Worm (Caenorhabditis elegans): ENCODE measurements around the gene ocr-4.

ocr-4 gene

ce11 chrIV:7318900-7319299 is 13.7 kb downstream of the ocr-4 start:
- peak; percentile 50 for TF ChIP-seq lin-39 (tag; optimal IDR thresholded peaks at IDR 0.05)
- TF ChIP-seq elt-1 (tag; optimal IDR thresholded peaks at IDR 0.05): peak; percentile 73
- no peak for TF ChIP-seq daf-12 (tag; optimal IDR thresholded peaks at IDR 0.05)
- peak; percentile 6 for TF ChIP-seq egl-5 (tag; optimal IDR thresholded peaks at IDR 0.05)
- no peak for TF ChIP-seq pqm-1 (tag; optimal IDR thresholded peaks at IDR 0.05)
- TF ChIP-seq ceh-9 (tag; optimal IDR thresholded peaks at IDR 0.05): no peak
- TF ChIP-seq egl-27 (tag; optimal IDR thresholded peaks at IDR 0.05): no peak

ce11 chrIV:7317829-7318529 is 14.6 kb downstream of the ocr-4 start:
- TF ChIP-seq egl-27 (tag; optimal IDR thresholded peaks at IDR 0.05) (no peak), fkh-10 (GFP tag; optimal IDR thresholded peaks at IDR 0.05) (no peak), ama-1 (optimal IDR thresholded peaks at IDR 0.05) (no peak), nhr-76 (tag; optimal IDR thresholded peaks at IDR 0.05) (no peak), lin-15B (tag; optimal IDR thresholded peaks at IDR 0.05) (no peak), nhr-23 (tag; optimal IDR thresholded peaks at IDR 0.05) (peak; percentile 42), hmg-11 (tag; optimal IDR thresholded peaks at IDR 0.05) (peak; percentile 13), lsy-12 (tag; optimal IDR thresholded peaks at IDR 0.05) (no peak), nhr-25 (tag; optimal IDR thresholded peaks at IDR 0.05) (peak; percentile 6), fos-1 (tag; optimal IDR thresholded peaks at IDR 0.05) (no peak), mdl-1 (tag; optimal IDR thresholded peaks at IDR 0.05) (no peak), ceh-28 (tag; optimal IDR thresholded peaks at IDR 0.05) (peak; percentile 7), ztf-4 (tag; optimal IDR thresholded peaks at IDR 0.05) (no peak), pha-4 (tag; optimal IDR thresholded peaks at IDR 0.05) (peak; percentile 2)

DNA sequence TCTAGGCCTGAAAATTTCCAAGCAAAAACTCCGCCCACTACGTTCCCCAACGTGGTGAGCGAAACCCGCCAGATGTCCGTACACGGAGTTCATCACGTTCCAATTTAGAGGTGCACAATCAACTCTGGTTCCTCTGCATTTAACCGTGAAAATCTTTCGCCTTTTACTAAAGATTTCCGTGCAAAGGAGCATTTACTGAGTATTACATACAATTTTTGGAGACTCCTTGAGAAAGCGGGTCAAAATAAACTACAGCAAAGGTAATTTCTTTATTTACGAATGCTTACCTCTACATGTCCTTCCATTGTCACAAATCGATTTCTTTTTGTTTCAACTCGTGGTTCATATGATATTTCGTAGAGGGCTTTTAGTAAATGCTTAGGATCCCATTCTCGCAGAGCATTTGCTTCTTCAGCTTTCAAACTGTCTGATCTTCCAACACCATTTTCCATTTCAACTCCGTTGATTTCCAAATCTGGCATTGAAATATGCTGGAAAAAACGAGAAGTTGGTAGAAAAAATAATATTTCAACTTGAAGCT is 15.9 kb downstream of the ocr-4 start, which contains the start of gene F42C5.9:
Gene F42C5.9, minus strand, starts transcription at position 491 of the 541 bp plus-strand sequence.
- TF ChIP-seq nfya-1 (tag; optimal IDR thresholded peaks at IDR 0.05; ENCODE audit: insufficient read depth): no peak
- TF ChIP-seq nhr-11 (tag; optimal IDR thresholded peaks at IDR 0.05): no peak
- no peak for TF ChIP-seq fos-1 (tag; optimal IDR thresholded peaks at IDR 0.05)
- peak; percentile 95 for TF ChIP-seq snpc-4 (tag; optimal IDR thresholded peaks at IDR 0.05)
- TF ChIP-seq pqm-1 (tag; optimal IDR thresholded peaks at IDR 0.05): peak; percentile 48
- peak; percentile 25 for TF ChIP-seq ama-1 (optimal IDR thresholded peaks at IDR 0.05)

DNA sequence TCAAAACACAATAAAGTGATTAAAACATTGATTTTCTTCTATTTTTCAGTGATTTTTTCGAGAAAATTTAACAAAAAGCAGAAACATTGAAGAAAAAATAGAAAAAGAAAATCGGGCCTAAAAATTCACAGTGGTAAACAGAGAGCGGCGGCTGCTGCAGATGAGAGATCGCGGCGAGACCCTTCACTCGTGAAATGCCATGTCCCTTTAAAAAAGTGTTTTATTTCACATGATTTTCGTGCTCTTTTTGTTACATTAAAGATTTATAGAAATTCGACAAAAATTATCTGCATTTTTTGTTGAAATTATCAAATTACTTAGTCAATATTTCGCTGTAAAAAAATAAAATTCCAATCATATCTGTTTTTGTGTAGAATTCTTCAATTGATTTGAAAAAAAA is 18.6 kb downstream of the ocr-4 start:
- TF ChIP-seq egl-5 (tag; optimal IDR thresholded peaks at IDR 0.05) (peak; percentile 67), lin-15B (tag; optimal IDR thresholded peaks at IDR 0.05) (peak; percentile 43), pqm-1 (tag; optimal IDR thresholded peaks at IDR 0.05) (peak; percentile 27), ama-1 (optimal IDR thresholded peaks at IDR 0.05) (peak; percentile 36), pha-4 (tag; optimal IDR thresholded peaks at IDR 0.05) (peak; percentile 92), tbx-2 (tag; optimal IDR thresholded peaks at IDR 0.05) (no peak), eor-1 (tag; optimal IDR thresholded peaks at IDR 0.05) (no peak), lin-39 (tag; optimal IDR thresholded peaks at IDR 0.05) (peak; percentile 38), elt-2 (tag; optimal IDR thresholded peaks at IDR 0.05) (peak; percentile 34), nhr-77 (tag; optimal IDR thresholded peaks at IDR 0.05) (no peak), hmg-11 (tag; optimal IDR thresholded peaks at IDR 0.05) (peak; percentile 85), ztf-11 (tag; optimal IDR thresholded peaks at IDR 0.05) (no peak), nhr-23 (tag; optimal IDR thresholded peaks at IDR 0.05) (peak; percentile 51), snpc-4 (tag; optimal IDR thresholded peaks at IDR 0.05) (peak; percentile 80), skn-1 (tag; optimal IDR thresholded peaks at IDR 0.05) (peak; percentile 30), ceh-28 (tag; optimal IDR thresholded peaks at IDR 0.05) (peak; percentile 12), unc-62 (GFP tag; optimal IDR thresholded peaks at IDR 0.05) (no peak), nfya-1 (tag; optimal IDR thresholded peaks at IDR 0.05; ENCODE audit: insufficient read depth) (peak; percentile 77), nhr-43 (tag; optimal IDR thresholded peaks at IDR 0.05; ENCODE audit: poor library complexity, severe bottlenecking) (peak; percentile 25), aly-2 (tag; optimal IDR thresholded peaks at IDR 0.05) (no peak), nhr-25 (tag; optimal IDR thresholded peaks at IDR 0.05) (peak; percentile 48)

DNA sequence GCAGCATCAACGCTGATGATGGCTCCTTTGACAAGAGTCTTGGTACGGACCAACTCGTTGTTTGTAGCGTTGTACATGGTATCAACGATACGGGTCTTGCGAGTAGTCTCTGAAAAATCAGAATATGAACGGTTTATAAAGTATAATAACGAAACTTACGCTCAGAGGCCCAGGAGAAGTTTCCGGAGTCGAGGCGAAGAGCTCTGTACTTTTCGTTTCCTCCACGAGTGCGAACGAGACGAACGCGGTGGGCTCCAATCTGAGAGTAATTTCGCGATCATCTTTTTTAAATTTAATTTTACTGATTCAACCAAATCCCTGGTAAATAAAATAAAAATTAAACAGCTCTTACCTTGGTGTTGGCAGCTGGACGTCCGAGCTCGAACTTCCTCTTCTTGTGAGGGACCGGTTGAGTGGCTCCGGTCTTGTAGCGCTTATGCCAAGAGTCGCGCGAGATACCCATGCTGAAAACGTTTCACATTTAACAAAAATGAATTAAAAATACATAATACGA is 19.1 kb downstream of the ocr-4 start, which contains the start of gene rps-8:
Gene rps-8, minus strand, starts transcription at position 464 of the 514 bp plus-strand sequence.
- TF ChIP-seq skn-1 (tag; optimal IDR thresholded peaks at IDR 0.05) (no peak), hmg-11 (tag; optimal IDR thresholded peaks at IDR 0.05) (no peak), ceh-9 (tag; optimal IDR thresholded peaks at IDR 0.05) (no peak), nhr-67 (tag; optimal IDR thresholded peaks at IDR 0.05) (no peak)

Data from whole organism, L3 larva.